Fruit fly (Drosophila melanogaster) whole organism, wandering third instar larva: Measurements from ENCODE around the gene mib2.

Source experiments
- CrebA ChIP-seq: fragments of 200-800 bp; sonication (Bioruptor generic); optimal IDR thresholded peaks from 2 replicates; lab custom pipeline; 2016; ENCODE audit warnings: missing biosample characterization, mild to moderate bottlenecking, missing genetic modification characterization, borderline replicate concordance
- Dfd ChIP-seq: fragments of >200 bp; optimal IDR thresholded peaks from 2 replicates; lab custom pipeline; 2017; ENCODE audit warnings: missing biosample characterization, missing genetic modification characterization
- Hr78 ChIP-seq: fragments of >200 bp; optimal IDR thresholded peaks from 2 replicates; lab custom pipeline; 2017; ENCODE audit warnings: missing biosample characterization, missing genetic modification characterization
- Hr83 ChIP-seq: fragments of 200-300 bp; sonication (Bioruptor generic); optimal IDR thresholded peaks from 2 replicates; lab custom pipeline; 2016; ENCODE audit warnings: missing biosample characterization, mild to moderate bottlenecking, missing genetic modification characterization, moderate library complexity; ENCODE audit not compliant: poor library complexity, severe bottlenecking
- Mio ChIP-seq: sonication (Bioruptor generic); optimal IDR thresholded peaks from 2 replicates; lab custom pipeline; 2016; ENCODE audit warnings: missing biosample characterization, missing genetic modification characterization
- Myc ChIP-seq: fragments of >200 bp; optimal IDR thresholded peaks from 2 replicates; lab custom pipeline; 2017
- dl ChIP-seq, 2 experiments: fragments of 175-275, 200-275 bp in 1 of 2; fragments of 200-275 bp in 1 of 2; sonication (Bioruptor generic); optimal IDR thresholded peaks; lab custom pipeline; 2018; ENCODE audit warnings: mild to moderate bottlenecking in 2 of 2, missing biosample characterization in 2 of 2, missing genetic modification characterization in 2 of 2, moderate library complexity in 2 of 2; ENCODE audit not compliant: partially characterized antibody in 2 of 2, insufficient read depth in 1 of 2
- ey ChIP-seq: fragments of 200-800 bp; sonication (Bioruptor generic); optimal IDR thresholded peaks from 2 replicates; lab custom pipeline; 2016; ENCODE audit warnings: missing biosample characterization, missing genetic modification characterization
- foxo ChIP-seq, 2 experiments: fragments of 200-800 bp; sonication (Bioruptor generic); optimal IDR thresholded peaks; 2 replicates in 1 of 2; 3 replicates in 1 of 2; lab custom pipeline; 2016 to 2017; ENCODE audit warnings: missing biosample characterization in 2 of 2, missing genetic modification characterization in 2 of 2
- lola ChIP-seq: fragments of >200 bp; optimal IDR thresholded peaks from 2 replicates; lab custom pipeline; 2017; ENCODE audit warnings: missing biosample characterization, missing genetic modification characterization
- psq ChIP-seq: fragments of 200-800 bp; sonication (Bioruptor generic); optimal IDR thresholded peaks from 3 replicates; lab custom pipeline; 2017; ENCODE audit warnings: missing biosample characterization, mild to moderate bottlenecking, missing genetic modification characterization, moderate library complexity
- tai ChIP-seq: sonication (Bioruptor generic); optimal IDR thresholded peaks from 2 replicates; lab custom pipeline; 2016; ENCODE audit warnings: missing biosample characterization, missing genetic modification characterization

dm6 chr2L:19068393-19068792 is 34.1 kb downstream of the mib2 start:
- TF ChIP-seq Mio (GFP tag; lab: Kevin White, UChicago): no peak
- no peak for TF ChIP-seq ey
- TF ChIP-seq tai: no peak
- TF ChIP-seq CrebA (GFP tag; lab: Kevin White, UChicago): no peak
- no peak for TF ChIP-seq psq (GFP tag; lab: Kevin White, UChicago)
- TF ChIP-seq dl (GFP tag; optimal IDR thresholded peaks at IDR 0.05; lab: Kevin White, UChicago; ENCODE audit: insufficient read depth in 1 of 2, partially characterized antibody in 2 of 2): no peak
- no peak for TF ChIP-seq foxo (GFP tag; optimal IDR thresholded peaks at IDR 0.05; lab: Kevin White, UChicago)
- no peak for TF ChIP-seq Hr78 (GFP tag; lab: Kevin White, UChicago)
- no peak for TF ChIP-seq lola (GFP tag; lab: Kevin White, UChicago)
- TF ChIP-seq Hr83: no peak
- TF ChIP-seq Myc (lab: Kevin White, UChicago): no peak
- no peak for TF ChIP-seq Dfd (GFP tag; lab: Kevin White, UChicago)
